Worm (Caenorhabditis elegans): ENCODE results near the gene chil-9.

DNA sequence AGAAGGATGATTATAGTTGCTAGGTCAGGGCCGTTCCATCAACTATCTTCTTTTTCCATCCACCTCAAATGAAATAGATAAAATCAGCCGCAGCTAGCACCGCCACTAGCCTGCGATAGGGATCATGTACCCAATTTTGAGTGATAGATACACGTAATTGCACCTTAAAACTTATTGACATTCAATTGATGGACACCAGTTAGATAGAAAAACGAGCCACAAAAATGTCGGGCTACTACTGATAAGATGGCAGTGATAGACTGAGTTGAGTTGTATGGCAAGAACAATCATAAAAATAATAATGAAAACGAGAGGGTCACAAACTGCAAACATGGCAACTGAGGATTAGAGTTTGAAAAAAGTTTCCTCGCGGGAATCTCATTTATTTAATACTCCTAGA lies 46.7 kb upstream of the chil-9 start:
- TF ChIP-seq K12H6.12 (tag; optimal IDR thresholded peaks at IDR 0.05): no peak
- no peak for TF ChIP-seq unc-130 (GFP tag; optimal IDR thresholded peaks at IDR 0.05)
- peak; percentile 34 for TF ChIP-seq unc-62 (GFP tag; optimal IDR thresholded peaks at IDR 0.05)
- no peak for TF ChIP-seq athp-1 (tag; optimal IDR thresholded peaks at IDR 0.05)
- no peak for TF ChIP-seq snpc-4 (GFP tag; optimal IDR thresholded peaks at IDR 0.05)
- peak in 1 of 4 experiments; percentile 29 for TF ChIP-seq snpc-4 (tag; optimal IDR thresholded peaks at IDR 0.05)
- TF ChIP-seq F57A8.1 (GFP tag; optimal IDR thresholded peaks at IDR 0.05): no peak
- no peak for TF ChIP-seq F22D6.2 (tag; optimal IDR thresholded peaks at IDR 0.05)
- no peak for TF ChIP-seq attf-6 (GFP tag; IDR thresholded peaks at IDR 0.05)

Measured in whole organism, young adult.